Worm (Caenorhabditis elegans): ENCODE results near the gene spsb-1.

- TF ChIP-seq fos-1 (tag; optimal IDR thresholded peaks at IDR 0.05) (no peak), ztf-4 (tag; optimal IDR thresholded peaks at IDR 0.05) (no peak), sem-4 (tag; optimal IDR thresholded peaks at IDR 0.05) (no peak), zag-1 (tag; optimal IDR thresholded peaks at IDR 0.05) (no peak), nhr-25 (tag; optimal IDR thresholded peaks at IDR 0.05) (no peak), crh-2 (tag; optimal IDR thresholded peaks at IDR 0.05) (no peak), aly-2 (tag; optimal IDR thresholded peaks at IDR 0.05) (no peak), snpc-4 (tag; optimal IDR thresholded peaks at IDR 0.05) (no peak), mdl-1 (tag; optimal IDR thresholded peaks at IDR 0.05) (no peak), egl-27 (tag; optimal IDR thresholded peaks at IDR 0.05) (no peak), lin-39 (tag; optimal IDR thresholded peaks at IDR 0.05) (no peak), lsy-2 (tag; optimal IDR thresholded peaks at IDR 0.05) (no peak), nhr-11 (tag; optimal IDR thresholded peaks at IDR 0.05) (no peak), C34F6.9 (tag; optimal IDR thresholded peaks at IDR 0.05) (no peak)
Measured at ce11 chrII:15237160-15237559, 40.6 kb downstream of the spsb-1 start.
